Fruit fly (Drosophila melanogaster) whole organism, embryonic: ENCODE measurements around the gene Cdc6.

Experiments used
- Awh ChIP-seq: fragments of 200-800 bp; sonication (Bioruptor generic); IDR thresholded peaks from 2 replicates; pipeline ENCODE4, ENCODE4 v1.3.6; 2022; ENCODE audit warnings: missing biosample characterization, missing genetic modification characterization
- B-H1 ChIP-seq: fragments of 200-800 bp; sonication (Bioruptor generic); IDR thresholded peaks from 3 replicates; pipeline ENCODE4 v1.3.6; 2022; ENCODE audit warnings: missing biosample characterization, missing genetic modification characterization
- CG10147 ChIP-seq: fragments of 200-800 bp; sonication (Bioruptor generic); optimal IDR thresholded peaks from 2 replicates; lab custom pipeline; 2019; ENCODE audit warnings: missing biosample characterization, mild to moderate bottlenecking, missing genetic modification characterization, moderate library complexity
- CG10543 ChIP-seq: fragments of 200-800 bp; sonication (Bioruptor generic); optimal IDR thresholded peaks from 3 replicates; lab custom pipeline; 2017; ENCODE audit warnings: missing biosample characterization, mild to moderate bottlenecking, missing genetic modification characterization, moderate library complexity
- CG11398 ChIP-seq: fragments of 200-800 bp; sonication (Bioruptor generic); optimal IDR thresholded peaks from 2 replicates; lab custom pipeline; 2016; ENCODE audit warnings: missing biosample characterization, missing genetic modification characterization
- CG12071 ChIP-seq: fragments of 200-800 bp; sonication (Bioruptor generic); optimal IDR thresholded peaks from 3 replicates; lab custom pipeline; 2018; ENCODE audit warnings: missing biosample characterization, mild to moderate bottlenecking, missing genetic modification characterization
- CG12219 ChIP-seq: fragments of 200-800 bp; sonication (Bioruptor generic); optimal IDR thresholded peaks from 3 replicates; lab custom pipeline; 2018; ENCODE audit warnings: missing biosample characterization, mild to moderate bottlenecking, missing genetic modification characterization
- CG12659 ChIP-seq: fragments of 200-800 bp; sonication (Bioruptor generic); optimal IDR thresholded peaks from 3 replicates; lab custom pipeline; 2017; ENCODE audit warnings: mild to moderate bottlenecking, missing biosample characterization, missing genetic modification reagents, missing genetic modification characterization
- CG13424 ChIP-seq: fragments of 200-800 bp; sonication (Bioruptor generic); optimal IDR thresholded peaks from 2 replicates; lab custom pipeline; 2019; ENCODE audit warnings: missing biosample characterization, mild to moderate bottlenecking, missing genetic modification characterization, moderate library complexity
- CG14710 ChIP-seq: fragments of 200-800 bp; sonication (Bioruptor generic); optimal IDR thresholded peaks from 3 replicates; lab custom pipeline; 2019; ENCODE audit warnings: missing biosample characterization, mild to moderate bottlenecking, missing genetic modification characterization, moderate library complexity
- CG17186 ChIP-seq: fragments of 200-800 bp; sonication (Bioruptor generic); optimal IDR thresholded peaks from 3 replicates; lab custom pipeline; 2017; ENCODE audit warnings: missing biosample characterization, missing genetic modification reagents, missing genetic modification characterization
- CG17568 ChIP-seq: fragments of 200-800 bp; sonication (Bioruptor generic); optimal IDR thresholded peaks from 2 replicates; lab custom pipeline; 2018; ENCODE audit warnings: missing biosample characterization, mild to moderate bottlenecking, missing genetic modification characterization, moderate library complexity
- CG17912 ChIP-seq: fragments of 200-800 bp; sonication (Bioruptor generic); optimal IDR thresholded peaks from 2 replicates; lab custom pipeline; 2018; ENCODE audit warnings: missing biosample characterization, mild to moderate bottlenecking, missing genetic modification characterization
- CG1832 ChIP-seq: fragments of 200-800 bp; sonication (Bioruptor generic); optimal IDR thresholded peaks from 2 replicates; lab custom pipeline; 2017; ENCODE audit warnings: missing biosample characterization, mild to moderate bottlenecking, missing genetic modification characterization, inconsistent platforms
- CG30020 ChIP-seq: fragments of 200-800 bp; optimal IDR thresholded peaks from 2 replicates; lab custom pipeline; 2019; ENCODE audit warnings: missing biosample characterization, mild to moderate bottlenecking, missing genetic modification characterization, moderate library complexity
- CG3281 ChIP-seq: fragments of 200-800 bp; sonication (Bioruptor generic); optimal IDR thresholded peaks from 3 replicates; lab custom pipeline; 2017; ENCODE audit warnings: missing biosample characterization, mild to moderate bottlenecking, missing genetic modification characterization
- CG4328 ChIP-seq: fragments of 200-800 bp; sonication (Bioruptor generic); optimal IDR thresholded peaks from 3 replicates; lab custom pipeline; 2017; ENCODE audit warnings: missing biosample characterization, missing genetic modification reagents, missing genetic modification characterization
- CG4424 ChIP-seq: fragments of 200-800 bp; sonication (Bioruptor generic); optimal IDR thresholded peaks from 3 replicates; lab custom pipeline; 2016; ENCODE audit warnings: missing biosample characterization, missing genetic modification characterization
- CG4707 ChIP-seq: fragments of 200-800 bp; sonication (Bioruptor generic); optimal IDR thresholded peaks from 2 replicates; lab custom pipeline; 2018; ENCODE audit warnings: missing biosample characterization, mild to moderate bottlenecking, missing genetic modification characterization, moderate library complexity
- CG4730 ChIP-seq: fragments of 200-800 bp; sonication (Bioruptor generic); IDR thresholded peaks from 2 replicates; pipeline ENCODE4 v1.3.6; 2022; ENCODE audit warnings: missing biosample characterization, missing genetic modification characterization
- CHES-1-like ChIP-seq: fragments of 200-800 bp; sonication (Bioruptor generic); optimal IDR thresholded peaks from 2 replicates; lab custom pipeline; 2016; ENCODE audit warnings: missing biosample characterization, missing genetic modification characterization
- CoRest ChIP-seq: fragments of 200-800 bp; sonication (Bioruptor generic); optimal IDR thresholded peaks from 3 replicates; lab custom pipeline; 2018; ENCODE audit warnings: missing biosample characterization, mild to moderate bottlenecking, missing genetic modification characterization, moderate library complexity
- CrebB ChIP-seq: fragments of 200-800 bp; sonication (Bioruptor generic); optimal IDR thresholded peaks from 3 replicates; lab custom pipeline; 2018; ENCODE audit warnings: missing biosample characterization, mild to moderate bottlenecking, missing genetic modification characterization
- D19A ChIP-seq: fragments of 200-800 bp; optimal IDR thresholded peaks from 3 replicates; lab custom pipeline; 2019; ENCODE audit warnings: missing biosample characterization, mild to moderate bottlenecking, missing genetic modification characterization, moderate library complexity
- Doc2 ChIP-seq: fragments of 200-800 bp; sonication (Bioruptor generic); IDR thresholded peaks from 2 replicates; pipeline ENCODE4 v1.3.6; 2022; ENCODE audit warnings: missing biosample characterization, missing genetic modification characterization
- Fer2 ChIP-seq: fragments of 200-800 bp; sonication (Bioruptor generic); optimal IDR thresholded peaks from 2 replicates; lab custom pipeline; 2018; ENCODE audit warnings: missing biosample characterization, mild to moderate bottlenecking, missing genetic modification characterization, moderate library complexity
- Gug ChIP-seq: fragments of 200-800 bp; sonication (Bioruptor generic); IDR thresholded peaks from 4 replicates; pipeline ENCODE4 v1.3.6; 2022; ENCODE audit warnings: missing biosample characterization, missing genetic modification characterization
- HLHmδ ChIP-seq: fragments of 200-800 bp; sonication (Bioruptor generic); optimal IDR thresholded peaks from 2 replicates; lab custom pipeline; 2018; ENCODE audit warnings: missing biosample characterization, mild to moderate bottlenecking, missing genetic modification characterization, moderate library complexity
- Spps ChIP-seq: fragments of 200-800 bp; sonication (Bioruptor generic); optimal IDR thresholded peaks from 2 replicates; lab custom pipeline; 2018; ENCODE audit warnings: missing biosample characterization, mild to moderate bottlenecking, missing genetic modification characterization
- amos ChIP-seq: fragments of 200-800 bp; sonication (Bioruptor generic); IDR thresholded peaks from 2 replicates; pipeline ENCODE4 v1.3.6; 2022; ENCODE audit warnings: missing biosample characterization, missing genetic modification characterization; ENCODE audit not compliant: partially characterized antibody
- ara ChIP-seq: fragments of 200-800 bp; sonication (Bioruptor generic); IDR thresholded peaks from 2 replicates; pipeline ENCODE4 v1.3.6; 2022; ENCODE audit warnings: missing biosample characterization, missing genetic modification characterization
- ash1 ChIP-seq: fragments of 200-800 bp; sonication (Bioruptor generic); optimal IDR thresholded peaks from 2 replicates; lab custom pipeline; 2018; ENCODE audit warnings: missing biosample characterization, mild to moderate bottlenecking, missing genetic modification characterization
- cas ChIP-seq: fragments of 200-800 bp; sonication (Bioruptor generic); IDR thresholded peaks from 2 replicates; pipeline ENCODE4 v1.3.6; 2022; ENCODE audit warnings: missing biosample characterization, missing genetic modification characterization
- chn ChIP-seq: fragments of 200-800 bp; sonication (Bioruptor generic); optimal IDR thresholded peaks from 2 replicates; lab custom pipeline; 2016; ENCODE audit warnings: missing biosample characterization, missing genetic modification characterization
- crc ChIP-seq: fragments of 200-800 bp; sonication (Bioruptor generic); optimal IDR thresholded peaks from 2 replicates; lab custom pipeline; 2016; ENCODE audit warnings: missing biosample characterization, missing genetic modification characterization
- danr ChIP-seq: fragments of 200-800 bp; sonication (Bioruptor generic); IDR thresholded peaks from 2 replicates; pipeline ENCODE4 v1.3.6; 2022; ENCODE audit warnings: missing biosample characterization, missing genetic modification characterization
- dimm ChIP-seq: fragments of 200-800 bp; sonication (Bioruptor generic); IDR thresholded peaks from 2 replicates; pipeline ENCODE4 v1.3.6; 2022; ENCODE audit warnings: missing biosample characterization, missing genetic modification characterization
- emc ChIP-seq: fragments of 200-800 bp; sonication (Bioruptor generic); optimal IDR thresholded peaks from 2 replicates; lab custom pipeline; 2016; ENCODE audit warnings: missing biosample characterization, missing genetic modification characterization
- esg ChIP-seq: fragments of 200-800 bp; sonication (Bioruptor generic); conservative IDR thresholded peaks from 2 replicates; pipeline ENCODE4 v1.3.6; 2022; ENCODE audit warnings: missing biosample characterization, missing genetic modification characterization
- fd3F ChIP-seq: fragments of 200-800 bp; sonication (Bioruptor generic); optimal IDR thresholded peaks from 2 replicates; lab custom pipeline; 2018; ENCODE audit warnings: missing biosample characterization, mild to moderate bottlenecking, missing genetic modification characterization, moderate library complexity
- fd64A ChIP-seq: fragments of 200-800 bp; sonication (Bioruptor generic); optimal IDR thresholded peaks from 3 replicates; lab custom pipeline; 2018; ENCODE audit warnings: missing biosample characterization, mild to moderate bottlenecking, missing genetic modification characterization
- gsb ChIP-seq: fragments of 200-800 bp; sonication (Bioruptor generic); IDR thresholded peaks from 2 replicates; pipeline ENCODE4 v1.3.6; 2022; ENCODE audit warnings: missing biosample characterization, missing genetic modification characterization
- lab ChIP-seq: fragments of 200-800 bp; sonication (Bioruptor generic); optimal IDR thresholded peaks from 3 replicates; lab custom pipeline; 2017; ENCODE audit warnings: missing biosample characterization, missing genetic modification characterization, mild to moderate bottlenecking, moderate library complexity, missing genetic modification reagents
- nmo ChIP-seq: fragments of 200-800 bp; sonication (Bioruptor generic); optimal IDR thresholded peaks from 2 replicates; lab custom pipeline; 2018; ENCODE audit warnings: missing biosample characterization, mild to moderate bottlenecking, missing genetic modification characterization, moderate library complexity
- nom ChIP-seq: fragments of 200-800 bp; sonication (Bioruptor generic); optimal IDR thresholded peaks from 2 replicates; lab custom pipeline; 2017; ENCODE audit warnings: missing biosample characterization, missing genetic modification characterization, mild to moderate bottlenecking, moderate library complexity, missing genetic modification reagents
- onecut ChIP-seq: fragments of 200-800 bp; sonication (Bioruptor generic); IDR thresholded peaks from 2 replicates; pipeline ENCODE4 v1.3.6; 2022; ENCODE audit warnings: missing biosample characterization, missing genetic modification characterization
- pho ChIP-seq: fragments of 200-800 bp; sonication (Bioruptor generic); optimal IDR thresholded peaks from 2 replicates; lab custom pipeline; 2016; ENCODE audit warnings: missing biosample characterization, missing genetic modification characterization
- seq ChIP-seq: fragments of 200-800 bp; sonication (Bioruptor generic); IDR thresholded peaks from 2 replicates; pipeline ENCODE4 v1.3.6; 2022; ENCODE audit warnings: missing biosample characterization, missing genetic modification characterization
- wek ChIP-seq: fragments of 200-800 bp; sonication (Bioruptor generic); optimal IDR thresholded peaks from 3 replicates; lab custom pipeline; 2018; ENCODE audit warnings: missing biosample characterization, mild to moderate bottlenecking, missing genetic modification characterization, moderate library complexity

Cdc6 gene

DNA sequence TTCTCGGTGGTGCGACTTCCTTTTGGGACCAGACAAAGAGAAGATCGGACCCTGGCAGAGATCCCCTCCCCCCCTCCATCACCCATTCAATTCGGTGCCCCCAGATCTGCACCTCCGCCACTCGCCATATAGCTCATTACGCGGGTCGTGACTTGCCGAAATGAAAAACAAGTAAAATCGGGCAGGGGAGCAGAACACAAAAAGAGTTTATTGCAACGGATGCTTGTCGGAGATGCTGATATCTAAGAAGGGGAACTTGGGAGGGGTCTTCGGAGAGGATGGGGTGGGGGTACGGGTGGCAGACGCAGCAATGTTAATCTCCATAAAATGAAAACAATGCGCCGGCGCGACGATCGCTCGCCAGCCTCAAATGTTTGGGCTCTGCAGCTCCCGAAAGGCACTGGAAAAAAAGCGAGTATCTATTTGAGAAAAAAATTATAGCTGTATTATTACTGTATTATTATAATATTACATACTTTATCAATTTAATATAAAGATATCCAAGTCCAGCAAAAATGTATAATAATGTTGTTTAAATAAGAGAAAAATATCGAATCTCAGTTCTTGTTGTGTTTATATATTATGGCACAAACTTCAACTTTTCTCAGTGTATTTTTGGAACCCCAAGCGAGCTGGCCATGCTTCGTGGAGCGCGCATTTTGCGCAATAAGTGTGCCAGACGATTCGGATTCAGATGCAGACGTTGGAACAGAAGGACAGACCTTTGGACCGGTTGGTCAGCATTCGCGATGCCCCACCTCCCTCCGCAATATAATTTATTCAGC is 34.1 kb upstream of the Cdc6 start (continued):
- no peak for TF ChIP-seq lab (GFP tag; lab: Kevin White, UChicago)
- TF ChIP-seq CG10147 (GFP tag; lab: Kevin White, UChicago): no peak
- no peak for TF ChIP-seq B-H1 (GFP tag; lab: Robert Waterston, UW)
- peak; percentile 44 for TF ChIP-seq CG13424 (tag; lab: Kevin White, UChicago)
- peak; percentile 10 for TF ChIP-seq CG12219 (GFP tag; lab: Kevin White, UChicago)
- TF ChIP-seq CG4328 (GFP tag; lab: Kevin White, UChicago): no peak
- peak; percentile 52 for TF ChIP-seq nmo (GFP tag; lab: Kevin White, UChicago)
- no peak for TF ChIP-seq CG17912
- TF ChIP-seq CrebB (tag; lab: Kevin White, UChicago): no peak
- peak; percentile 15; the same call in 1 of the 2 replicates for TF ChIP-seq onecut (GFP tag; lab: Robert Waterston, UW)
- TF ChIP-seq CG12071 (GFP tag; lab: Kevin White, UChicago): no peak
- no peak for TF ChIP-seq fd3F (GFP tag; lab: Kevin White, UChicago)
- TF ChIP-seq seq (GFP tag; lab: Robert Waterston, UW): no peak
- TF ChIP-seq Awh: no peak
- TF ChIP-seq cas: no peak
- no peak for TF ChIP-seq Fer2
- no peak for TF ChIP-seq ash1 (GFP tag; lab: Kevin White, UChicago)
- TF ChIP-seq CG3281: no peak
- TF ChIP-seq CG10543 (GFP tag; lab: Kevin White, UChicago): no peak
- no peak for TF ChIP-seq HLHmδ (GFP tag; lab: Kevin White, UChicago)
- TF ChIP-seq CoRest (tag; lab: Kevin White, UChicago): peak; percentile 48
- TF ChIP-seq CG17568: peak; percentile 4
- no peak for TF ChIP-seq emc (GFP tag; lab: Kevin White, UChicago)
- peak; percentile 84 for TF ChIP-seq nom (GFP tag; lab: Kevin White, UChicago)
- TF ChIP-seq D19A (tag; lab: Kevin White, UChicago): peak; percentile 45
- TF ChIP-seq fd64A (GFP tag; lab: Kevin White, UChicago): no peak
- TF ChIP-seq amos: no peak
- 0 out of 2 replicates have a peak, but pooled peaks have one; percentile 17 for TF ChIP-seq CG4730 (GFP tag; lab: Robert Waterston, UW)
- TF ChIP-seq CHES-1-like (GFP tag; lab: Kevin White, UChicago): no peak
- no peak for TF ChIP-seq pho (GFP tag; lab: Kevin White, UChicago)
- TF ChIP-seq Spps (tag; lab: Kevin White, UChicago): peak; percentile 3
- TF ChIP-seq Doc2 (GFP tag; lab: Robert Waterston, UW): no peak
- TF ChIP-seq CG17186: no peak
- TF ChIP-seq CG30020: no peak
- no peak for TF ChIP-seq chn
- no peak for TF ChIP-seq CG11398
- no peak for TF ChIP-seq crc
- no peak for TF ChIP-seq danr (GFP tag; lab: Robert Waterston, UW)
- TF ChIP-seq gsb (GFP tag; lab: Robert Waterston, UW): no peak
- no peak for TF ChIP-seq CG4707
- TF ChIP-seq wek (GFP tag; lab: Kevin White, UChicago): no peak
- peak; percentile 44; the same call in 1 of the 2 replicates for TF ChIP-seq esg
- no peak for TF ChIP-seq dimm (GFP tag; lab: Robert Waterston, UW)
- TF ChIP-seq CG14710 (tag; lab: Kevin White, UChicago): peak; percentile 52
- peak; percentile 41 for TF ChIP-seq CG4424 (GFP tag; lab: Kevin White, UChicago)
- TF ChIP-seq Gug (GFP tag; lab: Robert Waterston, UW): no peak
- no peak for TF ChIP-seq CG1832 (GFP tag; lab: Kevin White, UChicago)
- TF ChIP-seq CG12659 (GFP tag; lab: Kevin White, UChicago): peak; percentile 8
- peak; percentile 63; the same call in 1 of the 2 replicates for TF ChIP-seq ara (GFP tag; lab: Robert Waterston, UW)
